Fruit fly (Drosophila melanogaster): ENCODE measurements around the gene CG4592.
A peak's percentile ranks its signal among the peaks of the same experiment; 100 is the strongest.

The CG4592 gene

DNA sequence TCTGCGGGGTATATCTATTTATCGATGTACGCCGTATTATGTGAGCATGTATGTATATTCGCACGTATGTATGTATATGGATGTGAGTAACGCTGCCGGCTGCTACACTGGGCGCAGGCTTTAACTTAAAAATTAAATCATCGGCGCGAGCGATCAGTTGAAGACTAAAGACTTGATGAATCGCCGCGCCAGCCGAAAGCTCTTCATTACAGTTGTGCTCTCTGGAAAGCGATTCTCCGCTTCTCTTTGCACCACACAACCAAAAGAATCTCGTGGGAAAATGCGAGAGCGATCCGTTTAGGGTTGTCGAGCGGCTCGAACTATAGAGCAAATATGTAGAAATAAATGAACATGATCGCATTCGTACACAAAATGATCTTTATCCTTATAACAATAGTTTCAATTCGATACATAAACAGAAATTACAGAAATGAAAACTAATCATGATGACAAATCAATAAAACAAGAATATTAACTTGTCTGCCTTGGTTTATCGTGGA, 12.9 kb upstream of the CG4592 start, which contains the start of gene CG13124 (continued):
- TF ChIP-seq CG14710 (tag; optimal IDR thresholded peaks at IDR 0.05), result no peak
- no peak for TF ChIP-seq Usf (GFP tag; optimal IDR thresholded peaks at IDR 0.05)
- no peak for TF ChIP-seq CG2129 (GFP tag; IDR thresholded peaks at IDR 0.05; ENCODE audit: partially characterized antibody)
- peak; percentile 42 for TF ChIP-seq CG6854 (GFP tag; optimal IDR thresholded peaks at IDR 0.05)
- TF ChIP-seq CG12391 (tag; optimal IDR thresholded peaks at IDR 0.05), result peak; percentile 5
- no peak for TF ChIP-seq CG17186 (GFP tag; optimal IDR thresholded peaks at IDR 0.05)
- peak; percentile 16 for TF ChIP-seq salm (tag; optimal IDR thresholded peaks at IDR 0.05)
- TF ChIP-seq CG18599 (GFP tag; optimal IDR thresholded peaks at IDR 0.05), result peak; percentile 43
- TF ChIP-seq hkb (optimal IDR thresholded peaks at IDR 0.05), result no peak
- TF ChIP-seq hkb (GFP tag; IDR thresholded peaks at IDR 0.05), result peak; percentile 24
- no peak for TF ChIP-seq Dad (GFP tag; optimal IDR thresholded peaks at IDR 0.05)
- no peak for TF ChIP-seq Nf-YA (GFP tag; IDR thresholded peaks at IDR 0.05)
- TF ChIP-seq HLH4C (GFP tag; IDR thresholded peaks at IDR 0.05; ENCODE audit: partially characterized antibody), result no peak
- TF ChIP-seq CG17829 (tag; optimal IDR thresholded peaks at IDR 0.05), result no peak
- no peak for TF ChIP-seq Asciz (GFP tag; optimal IDR thresholded peaks at IDR 0.05)
- no peak for TF ChIP-seq CG5180 (GFP tag; optimal IDR thresholded peaks at IDR 0.05)
- no peak for TF ChIP-seq CG14667 (GFP tag; IDR thresholded peaks at IDR 0.05)
- TF ChIP-seq jigr1 (GFP tag; IDR thresholded peaks at IDR 0.05), result no peak
- no peak for TF ChIP-seq org-1 (GFP tag; optimal IDR thresholded peaks at IDR 0.05)
- TF ChIP-seq Bgb (GFP tag; IDR thresholded peaks at IDR 0.05; ENCODE audit: partially characterized antibody), result 0 out of 2 replicates have a peak, but pooled peaks have one; percentile 16
- no peak for TF ChIP-seq CG18476 (GFP tag; optimal IDR thresholded peaks at IDR 0.05)
- peak; percentile 43 for TF ChIP-seq CG2678 (tag; optimal IDR thresholded peaks at IDR 0.05)
- no peak for TF ChIP-seq ab (GFP tag; optimal IDR thresholded peaks at IDR 0.05)
- no peak for TF ChIP-seq sim (GFP tag; IDR thresholded peaks at IDR 0.05)
- TF ChIP-seq Hand (GFP tag; optimal IDR thresholded peaks at IDR 0.05), result peak; percentile 50
- TF ChIP-seq CG16815 (GFP tag; optimal IDR thresholded peaks at IDR 0.05), result no peak
- peak; percentile 5 for TF ChIP-seq CG11504 (tag; optimal IDR thresholded peaks at IDR 0.05)
- peak; percentile 53 for TF ChIP-seq CG12769 (tag; optimal IDR thresholded peaks at IDR 0.05)
- TF ChIP-seq CG6813 (GFP tag; optimal IDR thresholded peaks at IDR 0.05), result no peak
- no peak for TF ChIP-seq Poxn (GFP tag; IDR thresholded peaks at IDR 0.05)
- no peak for TF ChIP-seq sob (GFP tag; IDR thresholded peaks at IDR 0.05)
- no peak for TF ChIP-seq Xbp1 (GFP tag; optimal IDR thresholded peaks at IDR 0.05)
- TF ChIP-seq CG18262 (tag; optimal IDR thresholded peaks at IDR 0.05), result no peak
- TF ChIP-seq CG8478 (optimal IDR thresholded peaks at IDR 0.05), result no peak
- no peak for TF ChIP-seq nerfin-1 (tag; optimal IDR thresholded peaks at IDR 0.05)
- no peak for TF ChIP-seq CG6683 (GFP tag; optimal IDR thresholded peaks at IDR 0.05)
- TF ChIP-seq HmgZ (tag; optimal IDR thresholded peaks at IDR 0.05), result peak; percentile 0
- peak; percentile 34 for TF ChIP-seq Deaf1 (tag; optimal IDR thresholded peaks at IDR 0.05)
- peak; percentile 8 for TF ChIP-seq CG12299 (tag; optimal IDR thresholded peaks at IDR 0.05)
- TF ChIP-seq CG5953 (GFP tag; IDR thresholded peaks at IDR 0.05), result no peak
- TF ChIP-seq ci (GFP tag; IDR thresholded peaks at IDR 0.05), result peak; percentile 66; the same call in 2 of the 3 replicates
- no peak; the same call in none of the 2 replicates for TF ChIP-seq vvl (GFP tag; IDR thresholded peaks at IDR 0.05)
- TF ChIP-seq Trl (optimal IDR thresholded peaks at IDR 0.05), result peak; percentile 55 to 84
- no peak for TF ChIP-seq Trl (GFP tag; optimal IDR thresholded peaks at IDR 0.05)
- no peak for TF ChIP-seq CG6791 (GFP tag; IDR thresholded peaks at IDR 0.05; ENCODE audit: partially characterized antibody)
- peak in 1 of 2 experiments; percentile 60 for TF ChIP-seq Pdp1 (GFP tag; optimal IDR thresholded peaks at IDR 0.05)
- TF ChIP-seq ERR (GFP tag; optimal IDR thresholded peaks at IDR 0.05), result peak; percentile 18
- no peak for TF ChIP-seq dan (GFP tag; IDR thresholded peaks at IDR 0.05)
- no peak for TF ChIP-seq CG16863 (GFP tag; optimal IDR thresholded peaks at IDR 0.05)
- no peak for TF ChIP-seq z (GFP tag; IDR thresholded peaks at IDR 0.05)
- TF ChIP-seq Jarid2 (GFP tag; optimal IDR thresholded peaks at IDR 0.05), result peak; percentile 10
